Worm (Caenorhabditis elegans) whole organism, young adult: Measurements from ENCODE around the gene cdk-1.
A peak's percentile ranks its signal among the peaks of the same experiment; 100 is the strongest.

Source experiments
- B0035.1 ChIP-seq: sonication (generic microtip); optimal IDR thresholded peaks from 2 replicates; lab custom pipeline; 2016; ENCODE audit warnings: missing genetic modification characterization, mild to moderate bottlenecking, missing compliant biosample characterization, missing genotype, missing genetic modification reagents
- B0336.3 ChIP-seq: fragments of 200-800 bp; sonication (Bioruptor generic); IDR thresholded peaks from 2 replicates; pipeline ENCODE4 v1.3.6; 2022; ENCODE audit warnings: missing genetic modification characterization, missing compliant biosample characterization
- D2030.7 ChIP-seq: fragments of 200-800 bp; sonication (Bioruptor generic); IDR thresholded peaks from 2 replicates; pipeline ENCODE4 v1.3.6; 2022; ENCODE audit warnings: missing genetic modification reagents, missing genetic modification characterization, missing compliant biosample characterization
- F22D6.2 ChIP-seq: sonication (generic microtip); optimal IDR thresholded peaks from 2 replicates; lab custom pipeline; 2016; ENCODE audit warnings: mild to moderate bottlenecking, missing genetic modification characterization, missing compliant biosample characterization
- F49E8.2 ChIP-seq: sonication (generic microtip); optimal IDR thresholded peaks from 3 replicates; lab custom pipeline; 2017; ENCODE audit warnings: missing genetic modification characterization, mild to moderate bottlenecking, missing compliant biosample characterization, antibody characterized with exemption, moderate library complexity; ENCODE audit not compliant: insufficient read depth
- K11D2.4 ChIP-seq: fragments of 200-800 bp; sonication (Bioruptor generic); IDR thresholded peaks from 2 replicates; pipeline ENCODE4 v1.3.6; 2022; ENCODE audit warnings: missing genetic modification reagents, missing genetic modification characterization, missing compliant biosample characterization
- T07F8.4 ChIP-seq: sonication (generic microtip); optimal IDR thresholded peaks from 2 replicates; lab custom pipeline; 2016; ENCODE audit warnings: mild to moderate bottlenecking, missing genetic modification characterization, moderate library complexity, missing compliant biosample characterization
- Y53F4B.3 ChIP-seq: fragments of 200-800 bp; sonication (Bioruptor generic); IDR thresholded peaks from 2 replicates; pipeline ENCODE4 v1.3.6; 2022; ENCODE audit warnings: missing genetic modification reagents, missing genetic modification characterization, missing compliant biosample characterization
- Y53G8AR.9 ChIP-seq: fragments of 200-800 bp; sonication (Bioruptor generic); conservative IDR thresholded peaks from 2 replicates; pipeline ENCODE4 v1.3.6; 2022; ENCODE audit warnings: missing genetic modification reagents, missing genetic modification characterization, missing compliant biosample characterization
- Y56A3A.18 ChIP-seq: fragments of 200-800 bp; sonication (Bioruptor generic); IDR thresholded peaks from 2 replicates; pipeline ENCODE4 v1.3.6; 2022; ENCODE audit warnings: missing genetic modification reagents, missing genetic modification characterization, missing compliant biosample characterization
- Y67H2A.10 ChIP-seq: fragments of 200-800 bp; sonication (Bioruptor generic); conservative IDR thresholded peaks from 2 replicates; pipeline ENCODE4 v1.3.6; 2022; ENCODE audit warnings: missing genetic modification reagents, missing genetic modification characterization, missing compliant biosample characterization
- Y79H2A.3 ChIP-seq: fragments of 200-800 bp; sonication (Bioruptor generic); conservative IDR thresholded peaks from 2 replicates; pipeline ENCODE4 v1.3.6; 2022; ENCODE audit warnings: missing genetic modification reagents, missing genetic modification characterization, missing compliant biosample characterization
- akir-1 ChIP-seq: fragments of 200-800 bp; sonication (Bioruptor generic); optimal IDR thresholded peaks from 2 replicates; lab custom pipeline; 2018; ENCODE audit warnings: mild to moderate bottlenecking, missing genetic modification characterization, moderate library complexity, missing compliant biosample characterization
- ama-1 ChIP-seq, 3 experiments: fragments of 150-350 bp in 1 of 3; sonication (generic microtip) in 2 of 3; optimal IDR thresholded peaks; 2 replicates each; lab custom pipeline; 2014 to 2018; ENCODE audit warnings: missing biosample characterization in 2 of 3, missing genetic modification characterization in 2 of 3, missing genetic modification reagents in 2 of 3
- aptf-3 ChIP-seq: fragments of 200-800 bp; sonication (Bioruptor generic); IDR thresholded peaks from 2 replicates; pipeline ENCODE4 v1.3.6; 2022; ENCODE audit warnings: missing genetic modification characterization, missing compliant biosample characterization
- attf-3 ChIP-seq: fragments of 200-800 bp; sonication (Bioruptor generic); conservative IDR thresholded peaks from 2 replicates; pipeline ENCODE4 v1.3.6; 2022; ENCODE audit warnings: missing genetic modification reagents, missing genetic modification characterization, missing compliant biosample characterization
- cebp-1 ChIP-seq, 2 experiments: fragments of 200-800 bp in 1 of 2; sonication (Bioruptor generic) in 1 of 2; sonication (generic microtip) in 1 of 2; IDR thresholded peaks in 1 of 2; optimal IDR thresholded peaks in 1 of 2; 2 replicates each; pipeline versions ENCODE4 v1.3.6 to Lab custom; 2017 to 2022; ENCODE audit warnings: missing compliant biosample characterization in 2 of 2, missing genetic modification characterization in 2 of 2, mild to moderate bottlenecking in 1 of 2, missing genetic modification reagents in 1 of 2, moderate library complexity in 1 of 2
- ceh-100 ChIP-seq: fragments of 200-800 bp; sonication (Bioruptor generic); IDR thresholded peaks from 2 replicates; pipeline ENCODE4 v1.3.6; 2022; ENCODE audit warnings: missing genetic modification reagents, missing genetic modification characterization, missing compliant biosample characterization
- ceh-27 ChIP-seq: fragments of 200-800 bp; sonication (Bioruptor generic); optimal IDR thresholded peaks from 2 replicates; lab custom pipeline; 2018; ENCODE audit warnings: mild to moderate bottlenecking, missing genetic modification characterization, moderate library complexity, missing compliant biosample characterization
- ceh-58 ChIP-seq: fragments of 200-800 bp; sonication (Bioruptor generic); IDR thresholded peaks from 2 replicates; pipeline ENCODE4 v1.3.6; 2022; ENCODE audit warnings: missing genetic modification characterization, missing compliant biosample characterization
- chd-7 ChIP-seq: sonication (generic microtip); optimal IDR thresholded peaks from 2 replicates; lab custom pipeline; 2016; ENCODE audit warnings: mild to moderate bottlenecking, missing genetic modification characterization, moderate library complexity, missing compliant biosample characterization
- dpff-1 ChIP-seq: sonication (generic microtip); optimal IDR thresholded peaks from 2 replicates; lab custom pipeline; 2017; ENCODE audit warnings: mild to moderate bottlenecking, missing genetic modification characterization, missing compliant biosample characterization
- egrh-3 ChIP-seq: fragments of 200-800 bp; sonication (Bioruptor generic); IDR thresholded peaks from 2 replicates; pipeline ENCODE4 v1.3.6; 2022; ENCODE audit warnings: missing genetic modification reagents, missing genetic modification characterization, missing compliant biosample characterization
- ets-4 ChIP-seq: fragments of 200-800 bp; sonication (Bioruptor generic); optimal IDR thresholded peaks from 2 replicates; lab custom pipeline; 2018; ENCODE audit warnings: mild to moderate bottlenecking, missing genetic modification characterization, missing compliant biosample characterization
- him-1 ChIP-seq: sonication (generic microtip); optimal IDR thresholded peaks from 2 replicates; lab custom pipeline; 2016; ENCODE audit warnings: missing genotype, missing genetic modification reagents, missing genetic modification characterization, missing compliant biosample characterization
- hlh-12 ChIP-seq: sonication (generic microtip); optimal IDR thresholded peaks from 2 replicates; lab custom pipeline; 2016; ENCODE audit warnings: missing genetic modification characterization, missing compliant biosample characterization
- hmg-20 ChIP-seq: fragments of 200-800 bp; sonication (Bioruptor generic); IDR thresholded peaks from 2 replicates; pipeline ENCODE4 v1.3.6; 2022; ENCODE audit warnings: missing genetic modification reagents, missing genetic modification characterization, missing compliant biosample characterization
- lin-26 ChIP-seq: fragments of 200-800 bp; sonication (Bioruptor generic); IDR thresholded peaks from 2 replicates; pipeline ENCODE4 v1.3.6; 2022; ENCODE audit warnings: missing genetic modification reagents, missing genetic modification characterization, missing compliant biosample characterization
- madf-8 ChIP-seq: fragments of 200-800 bp; sonication (Bioruptor generic); conservative IDR thresholded peaks from 2 replicates; pipeline ENCODE4 v1.3.6; 2022; ENCODE audit warnings: missing genetic modification reagents, missing genetic modification characterization, missing compliant biosample characterization
- nhr-120 ChIP-seq: fragments of 200-800 bp; sonication (Bioruptor generic); IDR thresholded peaks from 2 replicates; pipeline ENCODE4 v1.3.6; 2022; ENCODE audit warnings: missing genetic modification characterization, missing compliant biosample characterization
- nhr-90 ChIP-seq: sonication (generic microtip); optimal IDR thresholded peaks from 2 replicates; lab custom pipeline; 2016; ENCODE audit warnings: missing genotype, mild to moderate bottlenecking, missing genetic modification characterization, missing compliant biosample characterization
- pha-4 ChIP-seq: fragments of 150-350 bp; sonication (generic microtip); optimal IDR thresholded peaks from 2 replicates; lab custom pipeline; 2014; ENCODE audit warnings: missing biosample characterization, missing genetic modification reagents, missing genetic modification characterization
- rcor-1 ChIP-seq: fragments of 200-800 bp; sonication (Bioruptor generic); IDR thresholded peaks from 2 replicates; pipeline ENCODE4 v1.3.6; 2022; ENCODE audit warnings: missing genetic modification reagents, missing genetic modification characterization, missing compliant biosample characterization
- snpc-4 ChIP-seq, 5 experiments: fragments of 150-350 bp in 1 of 5; sonication (generic microtip) in 4 of 5; optimal IDR thresholded peaks; 2 replicates each; lab custom pipeline; 2014 to 2018; ENCODE audit warnings: missing genetic modification characterization in 5 of 5, missing biosample characterization in 3 of 5, antibody characterized with exemption in 2 of 5, mild to moderate bottlenecking in 2 of 5, missing compliant biosample characterization in 2 of 5, missing genotype in 2 of 5, moderate library complexity in 2 of 5, missing genetic modification reagents in 1 of 5
- sptf-2 ChIP-seq: fragments of 200-800 bp; sonication (Bioruptor generic); optimal IDR thresholded peaks from 2 replicates; lab custom pipeline; 2018; ENCODE audit warnings: mild to moderate bottlenecking, missing genetic modification characterization, missing compliant biosample characterization
- tbx-9 ChIP-seq: sonication (generic microtip); optimal IDR thresholded peaks from 2 replicates; lab custom pipeline; 2016; ENCODE audit warnings: borderline replicate concordance, missing genetic modification characterization, inconsistent platforms, missing compliant biosample characterization
- unc-62 ChIP-seq: fragments of 150-350 bp; optimal IDR thresholded peaks from 2 replicates; lab custom pipeline; 2014; ENCODE audit warnings: missing biosample characterization, missing genetic modification reagents, missing genetic modification characterization
- ztf-26 ChIP-seq: sonication (generic microtip); optimal IDR thresholded peaks from 2 replicates; lab custom pipeline; 2017; ENCODE audit warnings: missing genetic modification characterization, missing compliant biosample characterization

cdk-1 gene

ce11 chrIII:9765465-9765900, 18.2 kb downstream of the cdk-1 start (continued):
- TF ChIP-seq snpc-4 (GFP tag; optimal IDR thresholded peaks at IDR 0.05; lab: Kevin White, UChicago) (peak; percentile 43), snpc-4 (tag; optimal IDR thresholded peaks at IDR 0.05; lab: Kevin White, UChicago) (peak in 3 of 4 experiments; percentile 57 to 84 (median 83)), madf-8 (no peak), D2030.7 (GFP tag; lab: Robert Waterston, UW) (0 out of 2 replicates have a peak, but pooled peaks have one; percentile 16), chd-7 (tag; lab: Kevin White, UChicago) (peak; percentile 99), B0035.1 (peak; percentile 90), Y56A3A.18 (GFP tag; lab: Robert Waterston, UW) (peak; percentile 94), ceh-27 (GFP tag; lab: Kevin White, UChicago) (peak; percentile 98), nhr-120 (GFP tag; lab: Robert Waterston, UW) (no peak), sptf-2 (peak; percentile 17), nhr-90 (tag; lab: Kevin White, UChicago) (peak; percentile 94), egrh-3 (peak; percentile 54), lin-26 (GFP tag; lab: Robert Waterston, UW) (peak; percentile 91), ets-4 (GFP tag; lab: Kevin White, UChicago) (peak; percentile 98), ama-1 (optimal IDR thresholded peaks at IDR 0.05; lab: Kevin White, UChicago) (peak; percentile 90), ama-1 (GFP tag; optimal IDR thresholded peaks at IDR 0.05; lab: Kevin White, UChicago) (peak in 1 of 2 experiments; percentile 78), him-1 (tag; lab: Kevin White, UChicago) (no peak), dpff-1 (tag; lab: Kevin White, UChicago) (peak; percentile 88), unc-62 (GFP tag; lab: Kevin White, UChicago) (peak; percentile 37), tbx-9 (tag; lab: Kevin White, UChicago) (no peak), rcor-1 (GFP tag; lab: Robert Waterston, UW) (peak; percentile 92), B0336.3 (GFP tag; lab: Robert Waterston, UW) (peak; percentile 99), K11D2.4 (peak; percentile 98), T07F8.4 (tag; lab: Kevin White, UChicago) (peak; percentile 57), Y53G8AR.9 (GFP tag; lab: Robert Waterston, UW) (peak; percentile 98), Y67H2A.10 (GFP tag; lab: Robert Waterston, UW) (peak; percentile 99), Y79H2A.3 (GFP tag; lab: Robert Waterston, UW) (no peak; the same call in 1 of the 2 replicates), hlh-12 (tag; lab: Kevin White, UChicago) (no peak), aptf-3 (GFP tag; lab: Robert Waterston, UW) (no peak), F22D6.2 (tag; lab: Kevin White, UChicago) (peak; percentile 89), cebp-1 (GFP tag; IDR thresholded peaks at IDR 0.05; lab: Robert Waterston, UW) (peak; percentile 84), cebp-1 (tag; optimal IDR thresholded peaks at IDR 0.05; lab: Kevin White, UChicago) (peak; percentile 97), F49E8.2 (tag; lab: Kevin White, UChicago) (no peak), ceh-58 (GFP tag; lab: Robert Waterston, UW) (no peak), pha-4 (tag; lab: Kevin White, UChicago) (peak; percentile 95), akir-1 (GFP tag; lab: Kevin White, UChicago) (peak; percentile 92), hmg-20 (GFP tag; lab: Robert Waterston, UW) (peak; percentile 87), attf-3 (peak; percentile 74), Y53F4B.3 (GFP tag; lab: Robert Waterston, UW) (no peak), ztf-26 (tag; lab: Kevin White, UChicago) (peak; percentile 98), ceh-100 (GFP tag; lab: Robert Waterston, UW) (peak; percentile 84)
- TF ChIP-seq, all 124 proteins: peak for 97
